Worm (Caenorhabditis elegans): Measurements from ENCODE around the gene T19D12.1.

T19D12.1 gene

ce11 chrII:6637854-6638253, 28.8 kb upstream of the T19D12.1 start:
- TF ChIP-seq ref-1 (GFP tag; conservative IDR thresholded peaks at IDR 0.05) (no peak), ztf-23 (GFP tag; IDR thresholded peaks at IDR 0.05) (no peak), ztf-29 (GFP tag; IDR thresholded peaks at IDR 0.05) (no peak), med-1 (GFP tag; optimal IDR thresholded peaks at IDR 0.05; ENCODE audit: insufficient read depth) (no peak), flt-1 (GFP tag; IDR thresholded peaks at IDR 0.05) (no peak), tab-1 (GFP tag; IDR thresholded peaks at IDR 0.05) (no peak), cog-1 (tag; optimal IDR thresholded peaks at IDR 0.05) (no peak)

ce11 chrII:6642180-6642579, 24.5 kb upstream of the T19D12.1 start:
- no peak for TF ChIP-seq klf-2 (GFP tag; conservative IDR thresholded peaks at IDR 0.05)
- TF ChIP-seq T22C8.4 (GFP tag; IDR thresholded peaks at IDR 0.05), result no peak
- no peak for TF ChIP-seq cog-1 (tag; optimal IDR thresholded peaks at IDR 0.05)
- no peak for TF ChIP-seq ztf-29 (GFP tag; IDR thresholded peaks at IDR 0.05)
- no peak for TF ChIP-seq med-1 (GFP tag; optimal IDR thresholded peaks at IDR 0.05; ENCODE audit: insufficient read depth)
- no peak for TF ChIP-seq tab-1 (GFP tag; IDR thresholded peaks at IDR 0.05)
- TF ChIP-seq ref-1 (GFP tag; conservative IDR thresholded peaks at IDR 0.05), result no peak
- TF ChIP-seq ztf-23 (GFP tag; IDR thresholded peaks at IDR 0.05), result no peak
- no peak for TF ChIP-seq flt-1 (GFP tag; IDR thresholded peaks at IDR 0.05)

ce11 chrII:6642651-6643167, 24.0 kb upstream of the T19D12.1 start, which contains the start of gene T19D12.6:
TSS of gene T19D12.6 (minus strand) at chrII:6643117.
- no peak for TF ChIP-seq med-1 (GFP tag; optimal IDR thresholded peaks at IDR 0.05; ENCODE audit: insufficient read depth)
- TF ChIP-seq klf-2 (GFP tag; conservative IDR thresholded peaks at IDR 0.05), result no peak

- TF ChIP-seq ref-1 (GFP tag; conservative IDR thresholded peaks at IDR 0.05) (no peak), klf-2 (GFP tag; conservative IDR thresholded peaks at IDR 0.05) (no peak), cog-1 (tag; optimal IDR thresholded peaks at IDR 0.05) (no peak), ztf-23 (GFP tag; IDR thresholded peaks at IDR 0.05) (no peak), T22C8.4 (GFP tag; IDR thresholded peaks at IDR 0.05) (no peak), ztf-29 (GFP tag; IDR thresholded peaks at IDR 0.05) (no peak), med-1 (GFP tag; optimal IDR thresholded peaks at IDR 0.05; ENCODE audit: insufficient read depth) (no peak)
Measured at ce11 chrII:6646903-6647302, 19.8 kb upstream of the T19D12.1 start.

- TF ChIP-seq ztf-23 (GFP tag; IDR thresholded peaks at IDR 0.05), result no peak
Measured at ce11 chrII:6649026-6649425, 17.7 kb upstream of the T19D12.1 start, which contains the start of gene oig-8. TSS of gene oig-8 (minus strand) at chrII:6649126.

- TF ChIP-seq ref-1 (GFP tag; conservative IDR thresholded peaks at IDR 0.05), result no peak
- no peak for TF ChIP-seq tab-1 (GFP tag; IDR thresholded peaks at IDR 0.05)
- no peak for TF ChIP-seq klf-2 (GFP tag; conservative IDR thresholded peaks at IDR 0.05)
- no peak for TF ChIP-seq ztf-23 (GFP tag; IDR thresholded peaks at IDR 0.05)
- no peak for TF ChIP-seq T22C8.4 (GFP tag; IDR thresholded peaks at IDR 0.05)
- TF ChIP-seq med-1 (GFP tag; optimal IDR thresholded peaks at IDR 0.05; ENCODE audit: insufficient read depth), result no peak
- TF ChIP-seq flt-1 (GFP tag; IDR thresholded peaks at IDR 0.05), result no peak
- TF ChIP-seq ztf-29 (GFP tag; IDR thresholded peaks at IDR 0.05), result no peak
- no peak for TF ChIP-seq cog-1 (tag; optimal IDR thresholded peaks at IDR 0.05)
Measured at ce11 chrII:6651719-6652118, 15.0 kb upstream of the T19D12.1 start, which contains the start of gene sra-26. TSS of gene sra-26 (minus strand) at chrII:6651819.

ce11 chrII:6654284-6654683, 12.4 kb upstream of the T19D12.1 start, which contains the start of gene T19D12.9:
TSS of gene T19D12.9 (minus strand) at chrII:6654384.
- TF ChIP-seq ref-1 (GFP tag; conservative IDR thresholded peaks at IDR 0.05), result no peak
- no peak for TF ChIP-seq T22C8.4 (GFP tag; IDR thresholded peaks at IDR 0.05)

- TF ChIP-seq ztf-29 (GFP tag; IDR thresholded peaks at IDR 0.05), result no peak
Measured at ce11 chrII:6658766-6659165, 7.9 kb upstream of the T19D12.1 start, which contains the start of gene T19D12.10. TSS of gene T19D12.10 (minus strand) at chrII:6658866.

ce11 chrII:6661211-6661610, 5.5 kb upstream of the T19D12.1 start, which contains the start of gene T19D12.2:
TSS of gene T19D12.2 (plus strand) at chrII:6661335.
- TF ChIP-seq klf-2 (GFP tag; conservative IDR thresholded peaks at IDR 0.05) (no peak), flt-1 (GFP tag; IDR thresholded peaks at IDR 0.05) (no peak)

ce11 chrII:6663799-6664198, 2.9 kb upstream of the T19D12.1 start:
- TF ChIP-seq ref-1 (GFP tag; conservative IDR thresholded peaks at IDR 0.05) (no peak), ztf-29 (GFP tag; IDR thresholded peaks at IDR 0.05) (no peak), T22C8.4 (GFP tag; IDR thresholded peaks at IDR 0.05) (no peak), klf-2 (GFP tag; conservative IDR thresholded peaks at IDR 0.05) (no peak), med-1 (GFP tag; optimal IDR thresholded peaks at IDR 0.05; ENCODE audit: insufficient read depth) (no peak), flt-1 (GFP tag; IDR thresholded peaks at IDR 0.05) (no peak), cog-1 (tag; optimal IDR thresholded peaks at IDR 0.05) (no peak), ztf-23 (GFP tag; IDR thresholded peaks at IDR 0.05) (no peak), tab-1 (GFP tag; IDR thresholded peaks at IDR 0.05) (no peak)

- TF ChIP-seq tab-1 (GFP tag; IDR thresholded peaks at IDR 0.05) (no peak), ref-1 (GFP tag; conservative IDR thresholded peaks at IDR 0.05) (no peak), cog-1 (tag; optimal IDR thresholded peaks at IDR 0.05) (no peak), flt-1 (GFP tag; IDR thresholded peaks at IDR 0.05) (no peak), T22C8.4 (GFP tag; IDR thresholded peaks at IDR 0.05) (no peak), ztf-23 (GFP tag; IDR thresholded peaks at IDR 0.05) (no peak), klf-2 (GFP tag; conservative IDR thresholded peaks at IDR 0.05) (no peak), ztf-29 (GFP tag; IDR thresholded peaks at IDR 0.05) (no peak), med-1 (GFP tag; optimal IDR thresholded peaks at IDR 0.05; ENCODE audit: insufficient read depth) (no peak)
Measured at ce11 chrII:6665908-6666307, 790 bp upstream of the T19D12.1 start.
